Fruit fly (Drosophila melanogaster): ENCODE measurements around the gene out.

out gene

DNA sequence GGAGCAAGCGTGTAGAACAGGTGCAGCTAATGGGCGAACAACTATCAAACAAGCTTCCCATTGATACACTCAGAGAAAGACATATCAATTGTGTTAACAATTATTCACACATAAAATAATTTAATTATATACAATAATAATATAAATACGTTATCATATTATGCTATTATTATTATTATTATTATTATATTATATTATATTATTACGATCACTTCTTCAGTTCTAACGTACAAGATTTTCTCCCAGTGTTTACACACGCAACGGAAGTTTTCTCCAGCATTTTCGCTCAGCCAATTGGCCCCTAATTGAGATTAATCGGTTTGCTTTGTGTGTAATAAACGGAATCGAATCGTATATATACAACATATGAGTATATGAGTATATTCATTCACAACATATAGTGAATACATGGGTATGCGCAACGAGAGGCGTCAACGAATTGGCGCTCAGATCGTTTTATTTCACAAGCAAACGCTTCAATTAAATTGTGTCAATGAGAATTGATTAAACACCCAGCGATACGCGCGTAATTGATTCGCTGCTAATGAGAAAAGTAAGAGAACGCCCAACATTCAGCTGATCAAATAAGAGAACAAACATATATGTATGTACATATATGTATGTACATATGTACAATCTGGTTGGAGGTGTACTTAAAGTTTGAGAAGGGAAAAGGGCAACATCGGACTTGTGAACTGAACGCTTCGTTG lies 4.7 kb downstream of the out start (continued):
- TF ChIP-seq CG17802 (tag; optimal IDR thresholded peaks at IDR 0.05) (no peak), PHDP (tag; optimal IDR thresholded peaks at IDR 0.05) (peak; percentile 82), Oli (tag; optimal IDR thresholded peaks at IDR 0.05) (peak; percentile 69), Gsc (GFP tag; IDR thresholded peaks at IDR 0.05) (no peak), Jarid2 (GFP tag; optimal IDR thresholded peaks at IDR 0.05) (peak; percentile 1), dm (GFP tag; optimal IDR thresholded peaks at IDR 0.05) (no peak), Mrtf (GFP tag; IDR thresholded peaks at IDR 0.05) (no peak), B-H1 (GFP tag; IDR thresholded peaks at IDR 0.05) (peak; percentile 18; the same call in 1 of the 3 replicates), eve (GFP tag; optimal IDR thresholded peaks at IDR 0.05) (peak in 1 of 2 experiments; percentile 15), CG6175 (GFP tag; IDR thresholded peaks at IDR 0.05) (no peak), CG17612 (GFP tag; IDR thresholded peaks at IDR 0.05) (no peak), Atf6 (GFP tag; IDR thresholded peaks at IDR 0.05) (peak; percentile 7; the same call in 1 of the 2 replicates), CG1529 (GFP tag; optimal IDR thresholded peaks at IDR 0.05) (peak; percentile 36), CG6654 (GFP tag; optimal IDR thresholded peaks at IDR 0.05) (peak; percentile 22), tll (GFP tag; optimal IDR thresholded peaks at IDR 0.05) (no peak), CG30431 (GFP tag; optimal IDR thresholded peaks at IDR 0.05) (peak; percentile 0), Drgx (GFP tag; IDR thresholded peaks at IDR 0.05) (0 out of 2 replicates have a peak, but pooled peaks have one; percentile 10), Max (GFP tag; optimal IDR thresholded peaks at IDR 0.05) (peak; percentile 16), ATbp (GFP tag; optimal IDR thresholded peaks at IDR 0.05) (peak; percentile 3), CG2120 (GFP tag; optimal IDR thresholded peaks at IDR 0.05) (peak; percentile 13), vnd (GFP tag; IDR thresholded peaks at IDR 0.05; ENCODE audit: partially characterized antibody) (no peak), HmgZ (tag; optimal IDR thresholded peaks at IDR 0.05) (peak; percentile 1), CG4854 (GFP tag; optimal IDR thresholded peaks at IDR 0.05) (no peak), CG11093 (GFP tag; IDR thresholded peaks at IDR 0.05) (no peak), CG9437 (GFP tag; optimal IDR thresholded peaks at IDR 0.05) (peak; percentile 32), crc (GFP tag; optimal IDR thresholded peaks at IDR 0.05) (no peak), zen2 (GFP tag; IDR thresholded peaks at IDR 0.05; ENCODE audit: partially characterized antibody) (no peak), CG31224 (GFP tag; IDR thresholded peaks at IDR 0.05) (no peak; the same call in 1 of the 2 replicates), CrebB (tag; optimal IDR thresholded peaks at IDR 0.05) (no peak), CG12659 (GFP tag; optimal IDR thresholded peaks at IDR 0.05) (peak; percentile 58), CG10959 (GFP tag; IDR thresholded peaks at IDR 0.05) (no peak), pnt (GFP tag; optimal IDR thresholded peaks at IDR 0.05) (no peak), NC2α (GFP tag; optimal IDR thresholded peaks at IDR 0.05) (no peak), CG4730 (GFP tag; IDR thresholded peaks at IDR 0.05) (0 out of 2 replicates have a peak, but pooled peaks have one; percentile 22), Xbp1 (GFP tag; optimal IDR thresholded peaks at IDR 0.05) (peak; percentile 23), sug (tag; optimal IDR thresholded peaks at IDR 0.05) (peak; percentile 38), yki (optimal IDR thresholded peaks at IDR 0.05) (no peak), Rx (GFP tag; IDR thresholded peaks at IDR 0.05) (no peak), CG8388 (GFP tag; optimal IDR thresholded peaks at IDR 0.05) (peak; percentile 70), CG7745 (tag; optimal IDR thresholded peaks at IDR 0.05) (no peak), CG11504 (tag; optimal IDR thresholded peaks at IDR 0.05) (peak; percentile 74), dmrt11E (tag; optimal IDR thresholded peaks at IDR 0.05) (peak; percentile 63), inv (GFP tag; IDR thresholded peaks at IDR 0.05; ENCODE audit: partially characterized antibody) (no peak), wek (GFP tag; optimal IDR thresholded peaks at IDR 0.05) (no peak), Abd-B (GFP tag; optimal IDR thresholded peaks at IDR 0.05) (peak; percentile 20), BtbVII (GFP tag; optimal IDR thresholded peaks at IDR 0.05) (peak; percentile 54), Vsx1 (GFP tag; optimal IDR thresholded peaks at IDR 0.05) (peak; percentile 43), CG13624 (GFP tag; optimal IDR thresholded peaks at IDR 0.05) (no peak), CG33557 (GFP tag; optimal IDR thresholded peaks at IDR 0.05) (no peak)

Measured in whole organism, embryonic.